Fruit fly (Drosophila melanogaster) whole organism, embryonic: ENCODE measurements around the gene CG15528.

Experiments used
- CG11695 ChIP-seq: fragments of 200-800 bp; sonication (Bioruptor generic); IDR thresholded peaks from 3 replicates; pipeline ENCODE4 v1.3.6; 2022; ENCODE audit warnings: missing biosample characterization, missing genetic modification characterization
- CG7987 ChIP-seq: fragments of 200-800 bp; sonication (Bioruptor generic); optimal IDR thresholded peaks from 2 replicates; lab custom pipeline; 2018; ENCODE audit warnings: missing biosample characterization, mild to moderate bottlenecking, missing genetic modification characterization, moderate library complexity
- CG8478 ChIP-seq: fragments of >200 bp; optimal IDR thresholded peaks from 2 replicates; lab custom pipeline; 2018
- D19A ChIP-seq: fragments of 200-800 bp; optimal IDR thresholded peaks from 3 replicates; lab custom pipeline; 2019; ENCODE audit warnings: missing biosample characterization, mild to moderate bottlenecking, missing genetic modification characterization, moderate library complexity
- Sox102F ChIP-seq: fragments of 200-800 bp; sonication (Bioruptor generic); optimal IDR thresholded peaks from 2 replicates; lab custom pipeline; 2018; ENCODE audit warnings: missing biosample characterization, mild to moderate bottlenecking, missing genetic modification characterization, moderate library complexity
- Trl ChIP-seq, 3 experiments: fragments of >200 bp in 2 of 3; fragments of 200-800 bp in 1 of 3; sonication (Bioruptor generic) in 1 of 3; optimal IDR thresholded peaks; 2 replicates in 1 of 3; 3 replicates in 2 of 3; lab custom pipeline; 2016 to 2017; ENCODE audit warnings: missing biosample characterization in 1 of 3, missing genetic modification characterization in 1 of 3
- ara ChIP-seq: fragments of 200-800 bp; sonication (Bioruptor generic); IDR thresholded peaks from 2 replicates; pipeline ENCODE4 v1.3.6; 2022; ENCODE audit warnings: missing biosample characterization, missing genetic modification characterization
- ato ChIP-seq: fragments of 200-800 bp; sonication (Bioruptor generic); IDR thresholded peaks from 2 replicates; pipeline ENCODE4 v1.3.6; 2022; ENCODE audit warnings: missing biosample characterization, missing genetic modification characterization; ENCODE audit not compliant: partially characterized antibody
- bowl ChIP-seq: fragments of 200-800 bp; sonication (Bioruptor generic); IDR thresholded peaks from 2 replicates; pipeline ENCODE4 v1.3.6; 2022; ENCODE audit warnings: missing biosample characterization, missing genetic modification characterization
- gce ChIP-seq: fragments of 200-800 bp; sonication (Bioruptor generic); IDR thresholded peaks from 3 replicates; pipeline ENCODE4 v1.3.6; 2022; ENCODE audit warnings: missing biosample characterization, missing genetic modification characterization

- TF ChIP-seq CG7987 (peak; percentile 80), CG8478 (lab: Kevin White, UChicago) (no peak), ara (GFP tag; lab: Robert Waterston, UW) (peak; percentile 90), ato (GFP tag; lab: Robert Waterston, UW) (no peak), Trl (optimal IDR thresholded peaks at IDR 0.05; lab: Kevin White, UChicago) (peak in 1 of 2 experiments; percentile 1), Trl (GFP tag; optimal IDR thresholded peaks at IDR 0.05; lab: Kevin White, UChicago) (peak; percentile 92), CG11695 (GFP tag; lab: Robert Waterston, UW) (peak; percentile 86), Sox102F (peak; percentile 88), bowl (GFP tag; lab: Robert Waterston, UW) (peak; percentile 89), gce (GFP tag; lab: Robert Waterston, UW) (peak; percentile 83), D19A (tag; lab: Kevin White, UChicago) (peak; percentile 90)
Observed at dm6 chr3R:30061154-30061482, 9.2 kb upstream of the CG15528 start.
